Fruit fly (Drosophila melanogaster) whole organism, embryonic: ENCODE results near the gene mRpS30.

Experiments used
- CG12769 ChIP-seq: fragments of 200-800 bp; sonication (Bioruptor generic); optimal IDR thresholded peaks from 2 replicates; lab custom pipeline; 2019; ENCODE audit warnings: missing biosample characterization, mild to moderate bottlenecking, missing genetic modification characterization, moderate library complexity
- CG13287 ChIP-seq: fragments of 200-800 bp; sonication (Bioruptor generic); IDR thresholded peaks from 2 replicates; pipeline ENCODE4 v1.3.6; 2022; ENCODE audit warnings: missing biosample characterization, missing genetic modification characterization; ENCODE audit not compliant: partially characterized antibody
- CG13424 ChIP-seq: fragments of 200-800 bp; sonication (Bioruptor generic); optimal IDR thresholded peaks from 2 replicates; lab custom pipeline; 2019; ENCODE audit warnings: missing biosample characterization, mild to moderate bottlenecking, missing genetic modification characterization, moderate library complexity
- CG13894 ChIP-seq: fragments of 200-800 bp; sonication (Bioruptor generic); optimal IDR thresholded peaks from 3 replicates; lab custom pipeline; 2018; ENCODE audit warnings: missing biosample characterization, mild to moderate bottlenecking, missing genetic modification characterization, moderate library complexity
- CG14050 ChIP-seq: fragments of 200-800 bp; sonication (Bioruptor generic); IDR thresholded peaks from 3 replicates; pipeline ENCODE4 v1.3.6; 2022; ENCODE audit warnings: missing biosample characterization, missing genetic modification characterization
- CG17385 ChIP-seq: fragments of 200-800 bp; sonication (Bioruptor generic); optimal IDR thresholded peaks from 3 replicates; lab custom pipeline; 2018; ENCODE audit warnings: missing biosample characterization, mild to moderate bottlenecking, missing genetic modification characterization
- CG32532 ChIP-seq: fragments of 200-800 bp; sonication (Bioruptor generic); IDR thresholded peaks from 2 replicates; pipeline ENCODE4 v1.3.6; 2022; ENCODE audit warnings: missing biosample characterization, missing genetic modification characterization
- CG5180 ChIP-seq: fragments of 200-800 bp; sonication (Bioruptor generic); optimal IDR thresholded peaks from 3 replicates; lab custom pipeline; 2017; ENCODE audit warnings: missing biosample characterization, missing genetic modification characterization, mild to moderate bottlenecking, moderate library complexity, missing genetic modification reagents
- CG6813 ChIP-seq: fragments of 200-800 bp; sonication (Bioruptor generic); optimal IDR thresholded peaks from 2 replicates; lab custom pipeline; 2017; ENCODE audit warnings: missing biosample characterization, missing genetic modification characterization, mild to moderate bottlenecking, moderate library complexity, missing genetic modification reagents
- CG9876 ChIP-seq: fragments of 200-800 bp; sonication (Bioruptor generic); optimal IDR thresholded peaks from 2 replicates; lab custom pipeline; 2016; ENCODE audit warnings: missing biosample characterization, missing genetic modification characterization
- CHES-1-like ChIP-seq: fragments of 200-800 bp; sonication (Bioruptor generic); optimal IDR thresholded peaks from 2 replicates; lab custom pipeline; 2016; ENCODE audit warnings: missing biosample characterization, missing genetic modification characterization
- CkIIα-i1 ChIP-seq: fragments of 200-800 bp; sonication (Bioruptor generic); IDR thresholded peaks from 2 replicates; pipeline ENCODE4 v1.3.6; 2022; ENCODE audit warnings: missing biosample characterization, missing genetic modification characterization
- D19A ChIP-seq: fragments of 200-800 bp; optimal IDR thresholded peaks from 3 replicates; lab custom pipeline; 2019; ENCODE audit warnings: missing biosample characterization, mild to moderate bottlenecking, missing genetic modification characterization, moderate library complexity
- Dbx ChIP-seq: fragments of 200-800 bp; sonication (Bioruptor generic); IDR thresholded peaks from 3 replicates; pipeline ENCODE4 v1.3.6; 2022; ENCODE audit warnings: missing biosample characterization, missing genetic modification characterization
- Deaf1 ChIP-seq: fragments of 200-800 bp; optimal IDR thresholded peaks from 3 replicates; lab custom pipeline; 2019; ENCODE audit warnings: missing biosample characterization, mild to moderate bottlenecking, missing genetic modification characterization, moderate library complexity
- Dfd ChIP-seq, 2 experiments: fragments of >200 bp; optimal IDR thresholded peaks; 2 replicates each; lab custom pipeline; 2017; ENCODE audit warnings: missing biosample characterization in 2 of 2, missing genetic modification characterization in 2 of 2
- Dll ChIP-seq: fragments of 200-800 bp; sonication (Bioruptor generic); IDR thresholded peaks from 4 replicates; pipeline ENCODE4 v1.3.6; 2022; ENCODE audit warnings: missing biosample characterization, missing genetic modification characterization; ENCODE audit not compliant: partially characterized antibody
- Ets65A ChIP-seq: fragments of 200-800 bp; sonication (Bioruptor generic); peaks from one replicate; lab custom pipeline; 2016; ENCODE audit warnings: missing biosample characterization, missing genetic modification characterization
- GATAe ChIP-seq: fragments of 200-800 bp; sonication (Bioruptor generic); conservative IDR thresholded peaks from 2 replicates; pipeline ENCODE4 v1.3.6; 2022; ENCODE audit warnings: missing biosample characterization, missing genetic modification characterization
- Hr3 ChIP-seq: fragments of 200-800 bp; sonication (Bioruptor generic); optimal IDR thresholded peaks from 3 replicates; lab custom pipeline; 2016; ENCODE audit warnings: missing biosample characterization, missing genetic modification characterization
- Hr78 ChIP-seq, 2 experiments: fragments of 200-800 bp in 1 of 2; fragments of >200 bp in 1 of 2; sonication (Bioruptor generic) in 1 of 2; optimal IDR thresholded peaks; 2 replicates each; lab custom pipeline; 2017 to 2019; ENCODE audit warnings: missing biosample characterization in 2 of 2, missing genetic modification characterization in 2 of 2, mild to moderate bottlenecking in 1 of 2, moderate library complexity in 1 of 2
- Med ChIP-seq: fragments of 200-800 bp; sonication (Bioruptor generic); peaks from one replicate; lab custom pipeline; 2016; ENCODE audit warnings: missing biosample characterization, missing genetic modification characterization, mild to moderate bottlenecking, inconsistent platforms, moderate library complexity
- NFAT ChIP-seq: fragments of 200-800 bp; sonication (Bioruptor generic); IDR thresholded peaks from 2 replicates; pipeline ENCODE4 v1.3.6; 2022; ENCODE audit warnings: missing biosample characterization, missing genetic modification characterization
- Pdp1 ChIP-seq, 2 experiments: fragments of 200-800 bp; sonication (Bioruptor generic); optimal IDR thresholded peaks; 3 replicates each; lab custom pipeline; 2016; ENCODE audit warnings: missing biosample characterization in 2 of 2, missing genetic modification characterization in 2 of 2, mild to moderate bottlenecking in 1 of 2, moderate library complexity in 1 of 2
- Stat92E ChIP-seq, 3 experiments: fragments of >200 bp in 2 of 3; fragments of 200-800 bp in 1 of 3; sonication (Bioruptor generic) in 1 of 3; optimal IDR thresholded peaks; 2 replicates each; lab custom pipeline; 2017 to 2019; ENCODE audit warnings: missing biosample characterization in 3 of 3, missing genetic modification characterization in 3 of 3, mild to moderate bottlenecking in 1 of 3, moderate library complexity in 1 of 3
- Trl ChIP-seq, 3 experiments: fragments of >200 bp in 2 of 3; fragments of 200-800 bp in 1 of 3; sonication (Bioruptor generic) in 1 of 3; optimal IDR thresholded peaks; 2 replicates in 1 of 3; 3 replicates in 2 of 3; lab custom pipeline; 2016 to 2017; ENCODE audit warnings: missing biosample characterization in 1 of 3, missing genetic modification characterization in 1 of 3
- abd-A ChIP-seq: fragments of 200-800 bp; sonication (Bioruptor generic); optimal IDR thresholded peaks from 3 replicates; lab custom pipeline; 2019; ENCODE audit warnings: missing biosample characterization, mild to moderate bottlenecking, missing genetic modification characterization, moderate library complexity
- cg ChIP-seq: fragments of 200-800 bp; sonication (Bioruptor generic); optimal IDR thresholded peaks from 3 replicates; lab custom pipeline; 2019; ENCODE audit warnings: missing biosample characterization, mild to moderate bottlenecking, missing genetic modification characterization, moderate library complexity
- chinmo ChIP-seq: fragments of 200-800 bp; sonication (Bioruptor generic); IDR thresholded peaks from 4 replicates; pipeline ENCODE4 v1.3.6; 2022; ENCODE audit warnings: missing biosample characterization, missing genetic modification characterization; ENCODE audit not compliant: partially characterized antibody
- ci ChIP-seq: fragments of 200-800 bp; sonication (Bioruptor generic); IDR thresholded peaks from 3 replicates; pipeline ENCODE4 v1.3.6; 2022; ENCODE audit warnings: missing biosample characterization, missing genetic modification characterization
- eve ChIP-seq, 2 experiments: fragments of >200 bp; optimal IDR thresholded peaks; 2 replicates each; lab custom pipeline; 2017; ENCODE audit warnings: missing biosample characterization in 2 of 2, missing genetic modification characterization in 2 of 2
- lbe ChIP-seq: fragments of 200-800 bp; sonication (Bioruptor generic); optimal IDR thresholded peaks from 2 replicates; lab custom pipeline; 2016; ENCODE audit warnings: missing biosample characterization, mild to moderate bottlenecking, missing genetic modification characterization
- lilli ChIP-seq: fragments of 200-800 bp; sonication (Bioruptor generic); optimal IDR thresholded peaks from 3 replicates; lab custom pipeline; 2016; ENCODE audit warnings: missing biosample characterization, missing genetic modification characterization
- lola ChIP-seq, 3 experiments: fragments of >200 bp in 2 of 3; fragments of 200-800 bp in 1 of 3; sonication (Bioruptor generic) in 1 of 3; optimal IDR thresholded peaks; 2 replicates each; lab custom pipeline; 2017 to 2019; ENCODE audit warnings: missing biosample characterization in 3 of 3, missing genetic modification characterization in 3 of 3, mild to moderate bottlenecking in 1 of 3, moderate library complexity in 1 of 3
- nom ChIP-seq: fragments of 200-800 bp; sonication (Bioruptor generic); optimal IDR thresholded peaks from 2 replicates; lab custom pipeline; 2017; ENCODE audit warnings: missing biosample characterization, missing genetic modification characterization, mild to moderate bottlenecking, moderate library complexity, missing genetic modification reagents
- onecut ChIP-seq: fragments of 200-800 bp; sonication (Bioruptor generic); IDR thresholded peaks from 2 replicates; pipeline ENCODE4 v1.3.6; 2022; ENCODE audit warnings: missing biosample characterization, missing genetic modification characterization
- pros ChIP-seq: fragments of 200-800 bp; sonication (Bioruptor generic); optimal IDR thresholded peaks from 3 replicates; lab custom pipeline; 2019; ENCODE audit warnings: missing biosample characterization, mild to moderate bottlenecking, missing genetic modification characterization, moderate library complexity
- row ChIP-seq: fragments of 200-800 bp; sonication (Bioruptor generic); IDR thresholded peaks from 3 replicates; pipeline ENCODE4 v1.3.6; 2022; ENCODE audit warnings: missing biosample characterization, missing genetic modification characterization
- sens ChIP-seq: fragments of 200-800 bp; sonication (Bioruptor generic); peaks from one replicate; lab custom pipeline; 2016; ENCODE audit warnings: missing biosample characterization, missing genetic modification characterization
- sna ChIP-seq: fragments of 200-800 bp; sonication (Bioruptor generic); IDR thresholded peaks from 2 replicates; pipeline ENCODE4 v1.3.6; 2022; ENCODE audit warnings: missing biosample characterization, missing genetic modification characterization; ENCODE audit not compliant: partially characterized antibody
- sqz ChIP-seq: fragments of 200-800 bp; sonication (Bioruptor generic); optimal IDR thresholded peaks from 3 replicates; lab custom pipeline; 2018; ENCODE audit warnings: missing biosample characterization, mild to moderate bottlenecking, missing genetic modification characterization
- z ChIP-seq: fragments of 200-800 bp; sonication (Bioruptor generic); IDR thresholded peaks from 3 replicates; pipeline ENCODE4 v1.3.6; 2022; ENCODE audit warnings: missing biosample characterization, missing genetic modification characterization

Gene mRpS30

dm6 chrX:15811666-15812614, 26.1 kb downstream of the mRpS30 start (continued):
- TF ChIP-seq CG17385 (GFP tag; lab: Kevin White, UChicago) (peak; percentile 70), Hr3 (GFP tag; lab: Kevin White, UChicago) (no peak), onecut (GFP tag; lab: Robert Waterston, UW) (peak; percentile 67), lbe (GFP tag; lab: Kevin White, UChicago) (peak; percentile 48), row (GFP tag; lab: Robert Waterston, UW) (no peak), cg (GFP tag; lab: Kevin White, UChicago) (peak; percentile 99), Pdp1 (GFP tag; optimal IDR thresholded peaks at IDR 0.05; lab: Kevin White, UChicago) (peak in 1 of 2 experiments; percentile 31), CG13424 (tag; lab: Kevin White, UChicago) (no peak), Dbx (GFP tag; lab: Robert Waterston, UW) (peak; percentile 46; the same call in 1 of the 3 replicates), Dll (GFP tag; lab: Robert Waterston, UW) (no peak; the same call in 3 of the 4 replicates), CkIIα-i1 (GFP tag; lab: Robert Waterston, UW) (no peak), Dfd (GFP tag; optimal IDR thresholded peaks at IDR 0.05; lab: Kevin White, UChicago) (peak in 1 of 2 experiments; percentile 37), GATAe (GFP tag; lab: Robert Waterston, UW) (no peak; the same call in 1 of the 2 replicates), CG13894 (tag; lab: Kevin White, UChicago) (no peak)

- TF ChIP-seq lilli (GFP tag; lab: Kevin White, UChicago): no peak
- TF ChIP-seq sens: peak; percentile 68
- TF ChIP-seq eve (GFP tag; optimal IDR thresholded peaks at IDR 0.05; lab: Kevin White, UChicago): peak in 1 of 2 experiments; percentile 14
- TF ChIP-seq lola (GFP tag; optimal IDR thresholded peaks at IDR 0.05; lab: Kevin White, UChicago): peak in 1 of 3 experiments; percentile 22
- TF ChIP-seq sna (GFP tag; lab: Robert Waterston, UW): no peak
- peak; percentile 71 for TF ChIP-seq Med
Observed at dm6 chrX:15812615-15812995, 26.8 kb downstream of the mRpS30 start.

- TF ChIP-seq CG9876 (GFP tag; lab: Kevin White, UChicago) (no peak), Med (peak; percentile 48), pros (GFP tag; lab: Kevin White, UChicago) (peak; percentile 61), CHES-1-like (GFP tag; lab: Kevin White, UChicago) (no peak), sqz (GFP tag; lab: Kevin White, UChicago) (no peak), D19A (peak; percentile 10), nom (GFP tag; lab: Kevin White, UChicago) (peak; percentile 20), Ets65A (GFP tag; lab: Kevin White, UChicago) (peak; percentile 5), CG6813 (GFP tag; lab: Kevin White, UChicago) (no peak), Stat92E (GFP tag; optimal IDR thresholded peaks at IDR 0.05; lab: Kevin White, UChicago) (peak in 1 of 3 experiments; percentile 68), CG14050 (no peak), cg (GFP tag; lab: Kevin White, UChicago) (peak; percentile 93), Trl (optimal IDR thresholded peaks at IDR 0.05; lab: Kevin White, UChicago) (peak; percentile 85 to 90), Trl (GFP tag; optimal IDR thresholded peaks at IDR 0.05; lab: Kevin White, UChicago) (no peak), CG12769 (tag; lab: Kevin White, UChicago) (peak; percentile 50), ci (GFP tag; lab: Robert Waterston, UW) (0 out of 3 replicates have a peak, but pooled peaks have one; percentile 16), lbe (GFP tag; lab: Kevin White, UChicago) (peak; percentile 62), CG13287 (GFP tag; lab: Robert Waterston, UW) (0 out of 2 replicates have a peak, but pooled peaks have one; percentile 11), CG32532 (GFP tag; lab: Robert Waterston, UW) (no peak), Hr78 (GFP tag; optimal IDR thresholded peaks at IDR 0.05; lab: Kevin White, UChicago) (no peak), chinmo (GFP tag; lab: Robert Waterston, UW) (peak; percentile 75; the same call in 1 of the 4 replicates), z (GFP tag; lab: Robert Waterston, UW) (0 out of 3 replicates have a peak, but pooled peaks have one; percentile 58), NFAT (GFP tag; lab: Robert Waterston, UW) (no peak), abd-A (tag; lab: Kevin White, UChicago) (peak; percentile 20), CG5180 (peak; percentile 11), Deaf1 (tag; lab: Kevin White, UChicago) (peak; percentile 9)
Observed at dm6 chrX:15813224-15813623, 27.4 kb downstream of the mRpS30 start.
